Worm (Caenorhabditis elegans): ENCODE measurements around the gene B0035.18.

DNA sequence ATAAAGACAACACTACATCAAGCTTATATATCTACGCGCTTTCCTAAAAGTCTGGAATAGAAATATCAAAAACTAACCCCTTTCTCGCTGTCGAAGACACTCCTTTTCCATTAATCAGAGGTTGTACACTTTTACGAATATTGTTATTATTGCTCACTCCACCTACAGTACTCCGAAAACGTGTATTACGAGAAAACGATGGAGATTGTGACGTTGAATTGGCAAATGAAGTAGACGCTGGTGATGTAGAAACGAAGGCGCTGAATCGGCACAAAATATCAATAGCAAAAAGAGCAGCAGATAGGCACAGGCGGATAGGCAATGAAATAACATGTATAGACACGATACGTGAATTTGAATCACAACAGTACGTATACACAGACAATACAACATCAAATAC lies 24.2 kb downstream of the B0035.18 start:
- TF ChIP-seq tbx-37 (GFP tag; conservative IDR thresholded peaks at IDR 0.05) (no peak), flt-1 (GFP tag; IDR thresholded peaks at IDR 0.05) (no peak), B0310.2 (tag; optimal IDR thresholded peaks at IDR 0.05) (no peak), sea-1 (GFP tag; conservative IDR thresholded peaks at IDR 0.05) (no peak), ama-1 (optimal IDR thresholded peaks at IDR 0.05) (no peak), tbx-11 (GFP tag; IDR thresholded peaks at IDR 0.05) (no peak), aly-1 (tag; optimal IDR thresholded peaks at IDR 0.05) (no peak), F13C5.2 (tag; optimal IDR thresholded peaks at IDR 0.05) (no peak), pes-1 (GFP tag; IDR thresholded peaks at IDR 0.05) (no peak), ceh-36 (tag; optimal IDR thresholded peaks at IDR 0.05) (no peak), scrt-1 (GFP tag; IDR thresholded peaks at IDR 0.05) (no peak)
